Worm (Caenorhabditis elegans) whole organism, mixed stage, embryonic: ENCODE data around the gene efl-3.

Experiments
- lsy-2 ChIP-seq: fragments of 150-350 bp; optimal IDR thresholded peaks from 2 replicates; lab custom pipeline; 2014; ENCODE audit warnings: missing biosample characterization, missing genetic modification characterization
- unc-120 ChIP-seq: sonication (generic microtip); optimal IDR thresholded peaks from 2 replicates; lab custom pipeline; 2017; ENCODE audit warnings: missing genetic modification characterization, missing compliant biosample characterization; ENCODE audit not compliant: poor library complexity, severe bottlenecking
- unc-62 ChIP-seq: fragments of 150-350 bp; optimal IDR thresholded peaks from 2 replicates; lab custom pipeline; 2014; ENCODE audit warnings: missing biosample characterization, missing genetic modification reagents, missing genetic modification characterization
- ztf-11 ChIP-seq: fragments of 150-350 bp; optimal IDR thresholded peaks from 2 replicates; lab custom pipeline; 2014; ENCODE audit warnings: missing biosample characterization, missing genetic modification characterization

- TF ChIP-seq unc-120 (tag; lab: Kevin White, UChicago) (no peak), unc-62 (no peak), ztf-11 (tag; lab: Kevin White, UChicago) (no peak), lsy-2 (tag; lab: Kevin White, UChicago) (no peak)
Measured at ce11 chrII:8396041-8396440, 16.4 kb upstream of the efl-3 start, which contains the start of gene F49E12.7.
